Worm (Caenorhabditis elegans): Measurements from ENCODE around the gene T25B6.4.

- TF ChIP-seq irx-1 (tag; optimal IDR thresholded peaks at IDR 0.05) (no peak), mdl-1 (tag; optimal IDR thresholded peaks at IDR 0.05) (no peak), mep-1 (tag; optimal IDR thresholded peaks at IDR 0.05) (no peak), zip-4 (GFP tag; optimal IDR thresholded peaks at IDR 0.05) (no peak), ztf-11 (tag; optimal IDR thresholded peaks at IDR 0.05) (no peak), isw-1 (GFP tag; IDR thresholded peaks at IDR 0.05) (no peak)
These were observed 47.9 kb downstream of the T25B6.4 start for ce11 chrX:9063439-9063838.

Measured in whole organism, L1 larva.